Worm (Caenorhabditis elegans): Measurements from ENCODE around the gene ant-1.3.
A peak's percentile ranks its signal among the peaks of the same experiment; 100 is the strongest.

Gene ant-1.3

DNA sequence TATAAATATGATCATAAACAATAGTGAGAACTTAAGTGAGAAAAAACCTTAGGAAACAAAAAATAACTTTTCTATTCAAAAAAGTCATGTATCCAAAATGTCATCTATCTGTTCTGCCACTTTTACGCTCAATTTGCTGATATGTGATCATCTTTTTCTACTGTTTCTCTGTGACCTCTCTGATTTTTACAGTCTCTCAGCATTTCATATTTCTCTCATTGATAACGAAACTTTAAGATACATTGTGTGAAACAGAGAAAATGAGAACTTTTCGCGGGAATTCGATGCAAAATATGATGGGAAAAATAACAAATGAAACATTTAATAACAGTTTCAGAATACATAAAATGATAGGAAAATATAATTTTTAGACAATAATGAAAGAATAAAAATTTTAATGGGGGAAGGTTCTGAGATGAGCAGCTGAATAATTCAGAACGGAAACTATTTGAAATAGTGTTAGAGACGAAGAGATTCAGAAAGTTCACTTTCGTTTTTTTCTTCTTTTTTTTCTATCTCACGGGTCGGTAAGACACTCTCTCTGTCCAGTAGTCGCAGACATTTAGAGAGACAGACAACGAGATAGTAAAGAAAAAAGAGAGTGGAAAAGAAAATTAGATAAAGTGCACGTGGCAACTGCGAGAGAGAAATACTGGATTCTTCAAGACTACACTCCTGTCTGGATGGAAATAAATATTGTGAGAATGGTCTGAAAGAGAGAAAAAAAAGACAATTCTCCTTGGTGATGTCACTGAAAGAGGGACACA is 31.7 kb downstream of the ant-1.3 start (continued):
- TF ChIP-seq mdl-1 (tag; optimal IDR thresholded peaks at IDR 0.05) = peak; percentile 94 to 99
- no peak for TF ChIP-seq pha-4 (GFP tag; IDR thresholded peaks at IDR 0.05)
- peak; percentile 26 for TF ChIP-seq pha-4 (tag; optimal IDR thresholded peaks at IDR 0.05)
- TF ChIP-seq Y48G9A.11 (GFP tag; IDR thresholded peaks at IDR 0.05) = no peak
- no peak for TF ChIP-seq tag-97 (GFP tag; IDR thresholded peaks at IDR 0.05)
- TF ChIP-seq ZK546.5 (tag; optimal IDR thresholded peaks at IDR 0.05) = no peak
- TF ChIP-seq aha-1 (tag) = no peak
- TF ChIP-seq tra-1 (GFP tag; IDR thresholded peaks at IDR 0.05) = peak; percentile 69
- no peak for TF ChIP-seq vab-7 (GFP tag; IDR thresholded peaks at IDR 0.05)
- TF ChIP-seq daf-12 (tag; optimal IDR thresholded peaks at IDR 0.05) = no peak
- TF ChIP-seq gei-8 (GFP tag; optimal IDR thresholded peaks at IDR 0.05) = no peak
- TF ChIP-seq lin-38 (GFP tag; IDR thresholded peaks at IDR 0.05) = no peak; the same call in 1 of the 2 replicates
- no peak for TF ChIP-seq unc-39 (tag; optimal IDR thresholded peaks at IDR 0.05)
- TF ChIP-seq snpc-4 (tag; optimal IDR thresholded peaks at IDR 0.05) = no peak
- no peak for TF ChIP-seq F10B5.3 (tag; optimal IDR thresholded peaks at IDR 0.05)
- no peak for TF ChIP-seq F37D6.2 (tag; optimal IDR thresholded peaks at IDR 0.05)
- peak; percentile 74 for TF ChIP-seq dve-1 (tag; optimal IDR thresholded peaks at IDR 0.05; ENCODE audit: insufficient read depth)
- TF ChIP-seq unc-130 (GFP tag; optimal IDR thresholded peaks at IDR 0.05) = no peak
- TF ChIP-seq nhr-28 (tag; optimal IDR thresholded peaks at IDR 0.05) = peak; percentile 89
- peak in 1 of 2 experiments; percentile 81 for TF ChIP-seq hif-1 (tag; optimal IDR thresholded peaks at IDR 0.05)
- TF ChIP-seq nhr-76 (tag; optimal IDR thresholded peaks at IDR 0.05) = no peak
- peak; percentile 17 for TF ChIP-seq spr-1 (tag; optimal IDR thresholded peaks at IDR 0.05)
- no peak for TF ChIP-seq madf-9 (GFP tag; conservative IDR thresholded peaks at IDR 0.05)
- peak; percentile 90 for TF ChIP-seq hlh-11 (tag; optimal IDR thresholded peaks at IDR 0.05)
- peak; percentile 49; the same call in 1 of the 2 replicates for TF ChIP-seq T26A8.4 (GFP tag; IDR thresholded peaks at IDR 0.05)
- peak; percentile 95 for TF ChIP-seq hlh-30 (tag; optimal IDR thresholded peaks at IDR 0.05; ENCODE audit: insufficient read depth)
- TF ChIP-seq dmd-6 (GFP tag; IDR thresholded peaks at IDR 0.05) = peak; percentile 92
- TF ChIP-seq dmd-9 (GFP tag; IDR thresholded peaks at IDR 0.05) = no peak
- peak; percentile 77 for TF ChIP-seq fkh-10 (GFP tag; optimal IDR thresholded peaks at IDR 0.05)
- TF ChIP-seq nhr-10 (tag; optimal IDR thresholded peaks at IDR 0.05) = no peak
- no peak for TF ChIP-seq saeg-2 (GFP tag; IDR thresholded peaks at IDR 0.05)
- 0 out of 2 replicates have a peak, but pooled peaks have one; percentile 9 for TF ChIP-seq mxl-2 (GFP tag; conservative IDR thresholded peaks at IDR 0.05)
- no peak for TF ChIP-seq zfp-3 (GFP tag; conservative IDR thresholded peaks at IDR 0.05)
- TF ChIP-seq attf-4 (tag; optimal IDR thresholded peaks at IDR 0.05) = no peak
- peak; percentile 54 for TF ChIP-seq T20F7.1 (GFP tag; optimal IDR thresholded peaks at IDR 0.05)
- no peak for TF ChIP-seq sdz-12 (GFP tag; optimal IDR thresholded peaks at IDR 0.05)
- peak; percentile 9 to 84 for TF ChIP-seq lsy-2 (tag; optimal IDR thresholded peaks at IDR 0.05)
- no peak for TF ChIP-seq dmd-8 (GFP tag; IDR thresholded peaks at IDR 0.05)
- peak; percentile 31 for TF ChIP-seq dpl-1 (GFP tag; optimal IDR thresholded peaks at IDR 0.05)
- TF ChIP-seq fos-1 (tag; optimal IDR thresholded peaks at IDR 0.05) = no peak
- no peak for TF ChIP-seq aly-2 (tag; optimal IDR thresholded peaks at IDR 0.05)
- TF ChIP-seq nhr-6 (tag; optimal IDR thresholded peaks at IDR 0.05) = no peak
- no peak for TF ChIP-seq nhr-102 (tag; optimal IDR thresholded peaks at IDR 0.05)
- TF ChIP-seq daf-19 (GFP tag; conservative IDR thresholded peaks at IDR 0.05) = no peak
- TF ChIP-seq R02D3.7 (tag; optimal IDR thresholded peaks at IDR 0.05) = no peak
- TF ChIP-seq set-16 (GFP tag; IDR thresholded peaks at IDR 0.05) = no peak
- no peak for TF ChIP-seq lin-13 (GFP tag; optimal IDR thresholded peaks at IDR 0.05)
- no peak for TF ChIP-seq nhr-41 (GFP tag; IDR thresholded peaks at IDR 0.05)
- no peak for TF ChIP-seq F49E8.2 (tag; optimal IDR thresholded peaks at IDR 0.05; ENCODE audit: borderline replicate concordance)
- no peak for TF ChIP-seq skn-1 (tag; optimal IDR thresholded peaks at IDR 0.05)
- peak; percentile 62 for TF ChIP-seq nhr-11 (tag; optimal IDR thresholded peaks at IDR 0.05)

Data from whole organism, L4 larva.